Worm (Caenorhabditis elegans): ENCODE results near the gene evl-20.

DNA sequence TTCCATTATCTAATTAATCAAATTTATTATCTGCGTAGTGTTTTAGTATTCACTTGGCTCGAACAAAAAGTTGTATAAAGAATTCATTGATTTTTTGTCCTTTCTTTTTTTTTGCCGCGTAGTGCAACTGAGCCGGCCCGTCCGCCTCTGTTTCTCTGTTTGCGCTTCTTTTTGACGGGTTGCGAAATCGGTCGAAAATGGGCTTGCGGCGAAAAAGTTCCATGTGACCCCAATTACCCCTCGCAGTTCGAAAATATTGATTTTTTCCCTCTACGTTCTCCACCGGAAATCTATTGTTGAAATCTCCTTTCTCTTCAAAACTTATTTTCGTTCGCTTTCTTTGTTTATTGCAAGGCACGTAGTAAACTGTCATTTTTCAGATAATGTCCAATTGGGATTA lies 13.3 kb downstream of the evl-20 start, which contains the start of gene zyg-9:
- TF ChIP-seq klf-2 (GFP tag; conservative IDR thresholded peaks at IDR 0.05): no peak
- TF ChIP-seq ref-1 (GFP tag; conservative IDR thresholded peaks at IDR 0.05): no peak

Measured in whole organism, midembryonic.